Worm (Caenorhabditis elegans): ENCODE data around the gene T09D3.8.

T09D3.8 gene

ce11 chrV:5358772-5359171 is 6.2 kb upstream of the T09D3.8 start, which contains the start of gene nhr-216:
Gene nhr-216, minus strand, starts transcription at chrV:5358872.
- TF ChIP-seq hlh-15 (tag; optimal IDR thresholded peaks at IDR 0.05) (no peak), ceh-18 (tag; optimal IDR thresholded peaks at IDR 0.05) (no peak), lin-11 (tag; optimal IDR thresholded peaks at IDR 0.05) (no peak), pag-3 (tag; optimal IDR thresholded peaks at IDR 0.05; ENCODE audit: borderline replicate concordance) (no peak), dve-1 (tag; optimal IDR thresholded peaks at IDR 0.05) (no peak), elt-2 (tag; optimal IDR thresholded peaks at IDR 0.05) (no peak), ceh-14 (tag; optimal IDR thresholded peaks at IDR 0.05) (no peak), T23F11.4 (GFP tag; optimal IDR thresholded peaks at IDR 0.05) (no peak), pha-4 (tag; optimal IDR thresholded peaks at IDR 0.05) (no peak), hlh-8 (tag; optimal IDR thresholded peaks at IDR 0.05) (no peak), K02D7.2 (tag; optimal IDR thresholded peaks at IDR 0.05) (no peak), C08G9.2 (tag; optimal IDR thresholded peaks at IDR 0.05) (no peak)

DNA sequence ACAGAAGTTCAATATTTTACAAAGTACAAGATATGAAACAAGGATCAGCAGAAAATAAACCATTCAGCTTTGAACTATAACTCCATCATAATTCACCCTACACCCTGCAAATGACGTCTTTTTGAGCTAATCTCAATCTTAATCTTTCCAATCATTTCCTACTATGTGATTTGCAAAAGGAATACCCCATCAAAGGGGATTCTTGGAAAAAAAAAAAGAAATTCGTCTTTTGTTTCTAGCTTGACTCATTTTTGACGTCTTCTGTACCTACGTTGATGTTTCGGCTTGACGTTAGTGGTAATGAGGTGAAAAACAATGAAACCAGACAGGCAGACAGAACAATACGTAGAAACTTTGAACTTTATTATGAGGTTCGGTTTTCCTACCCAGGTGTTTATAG is 2.7 kb upstream of the T09D3.8 start:
- TF ChIP-seq fax-1 (tag; optimal IDR thresholded peaks at IDR 0.05) (no peak), syd-9 (tag; optimal IDR thresholded peaks at IDR 0.05) (no peak), ttx-3 (tag; optimal IDR thresholded peaks at IDR 0.05) (no peak), sdc-2 (tag; optimal IDR thresholded peaks at IDR 0.05) (no peak), gmeb-2 (tag; optimal IDR thresholded peaks at IDR 0.05) (no peak), ceh-6 (GFP tag; optimal IDR thresholded peaks at IDR 0.05) (no peak), ceh-34 (tag; optimal IDR thresholded peaks at IDR 0.05) (no peak), unc-55 (GFP tag; optimal IDR thresholded peaks at IDR 0.05) (no peak), elt-2 (tag; optimal IDR thresholded peaks at IDR 0.05) (no peak), hlh-8 (tag; optimal IDR thresholded peaks at IDR 0.05) (no peak), F13H6.1 (tag; optimal IDR thresholded peaks at IDR 0.05) (no peak), unc-42 (tag; optimal IDR thresholded peaks at IDR 0.05) (no peak), pha-2 (tag; optimal IDR thresholded peaks at IDR 0.05) (no peak), K09A11.1 (tag; optimal IDR thresholded peaks at IDR 0.05; ENCODE audit: insufficient read depth) (no peak), hlh-30 (tag; optimal IDR thresholded peaks at IDR 0.05; ENCODE audit: insufficient read depth) (no peak), ceh-2 (tag; optimal IDR thresholded peaks at IDR 0.05) (no peak)

ce11 chrV:5368792-5369191 is 3.8 kb downstream of the T09D3.8 start, which contains the start of gene T09D3.9:
Gene T09D3.9, minus strand, starts transcription at chrV:5368892.
- TF ChIP-seq ceh-18 (tag; optimal IDR thresholded peaks at IDR 0.05) (no peak), ets-4 (tag; optimal IDR thresholded peaks at IDR 0.05) (no peak), dve-1 (tag; optimal IDR thresholded peaks at IDR 0.05) (no peak), gmeb-2 (tag; optimal IDR thresholded peaks at IDR 0.05) (no peak), unc-3 (GFP tag; conservative IDR thresholded peaks at IDR 0.05) (no peak), unc-3 (tag; optimal IDR thresholded peaks at IDR 0.05) (no peak), ceh-45 (GFP tag; IDR thresholded peaks at IDR 0.05) (no peak), syd-9 (tag; optimal IDR thresholded peaks at IDR 0.05) (no peak), ceh-9 (tag; optimal IDR thresholded peaks at IDR 0.05) (no peak)

DNA sequence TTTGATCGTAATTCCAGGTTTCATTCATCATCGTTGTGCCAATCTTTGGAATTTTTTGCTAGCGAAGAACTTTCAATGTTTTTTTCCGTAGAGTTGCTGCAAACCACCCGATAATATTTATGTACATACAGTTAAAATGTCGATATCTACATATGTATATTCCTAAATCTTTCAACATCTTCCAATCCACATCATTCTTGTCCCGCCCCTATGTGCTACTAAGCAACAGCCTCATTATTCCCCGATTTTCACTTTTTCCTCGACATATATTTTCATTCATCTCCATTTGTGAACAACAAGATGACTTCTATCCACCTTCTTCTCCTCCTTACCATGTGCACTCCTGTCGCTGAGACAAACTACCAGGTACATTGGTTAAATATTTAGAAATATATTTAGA is 7.2 kb downstream of the T09D3.8 start, which contains the start of gene C35A11.3:
C35A11.3 (plus strand) TSS at position 301 of the 400 bp plus-strand sequence.
- no peak for TF ChIP-seq sox-4 (tag; optimal IDR thresholded peaks at IDR 0.05)
- TF ChIP-seq T23F11.4 (GFP tag; optimal IDR thresholded peaks at IDR 0.05) = no peak
- no peak for TF ChIP-seq ceh-22 (tag; optimal IDR thresholded peaks at IDR 0.05)
- TF ChIP-seq nhr-11 (tag; optimal IDR thresholded peaks at IDR 0.05) = no peak
- no peak for TF ChIP-seq nhr-232 (tag; optimal IDR thresholded peaks at IDR 0.05)
- TF ChIP-seq che-1 (tag; optimal IDR thresholded peaks at IDR 0.05) = no peak
- no peak for TF ChIP-seq K02D7.2 (tag; optimal IDR thresholded peaks at IDR 0.05)
- no peak for TF ChIP-seq tbx-7 (tag; optimal IDR thresholded peaks at IDR 0.05)
